Worm (Caenorhabditis elegans) whole organism, mixed stage, embryonic: ENCODE results near the gene srh-265.

Source experiments
- M03D4.4 ChIP-seq: sonication (generic microtip); optimal IDR thresholded peaks from 2 replicates; lab custom pipeline; 2017; ENCODE audit warnings: mild to moderate bottlenecking, missing genetic modification characterization, missing compliant biosample characterization
- bed-3 ChIP-seq: fragments of 200-800 bp; sonication (Bioruptor generic); optimal IDR thresholded peaks from 3 replicates; lab custom pipeline; 2018; ENCODE audit warnings: mild to moderate bottlenecking, missing genetic modification characterization, moderate library complexity, missing compliant biosample characterization
- blmp-1 ChIP-seq: fragments of 150-350 bp; optimal IDR thresholded peaks from 2 replicates; lab custom pipeline; 2014; ENCODE audit warnings: missing biosample characterization, missing genetic modification characterization
- ceh-83 ChIP-seq: fragments of 200-800 bp; sonication (Bioruptor generic); optimal IDR thresholded peaks from 2 replicates; lab custom pipeline; 2018; ENCODE audit warnings: mild to moderate bottlenecking, missing genetic modification characterization, missing compliant biosample characterization
- ces-1 ChIP-seq: fragments of 150-350 bp; optimal IDR thresholded peaks from 2 replicates; lab custom pipeline; 2014; ENCODE audit warnings: missing biosample characterization, missing genetic modification reagents, missing genetic modification characterization
- cnd-1 ChIP-seq: fragments of 200-800 bp; sonication (Bioruptor generic); optimal IDR thresholded peaks from 2 replicates; lab custom pipeline; 2018; ENCODE audit warnings: mild to moderate bottlenecking, missing genetic modification characterization, missing compliant biosample characterization
- drap-1 ChIP-seq: fragments of 200-800 bp; sonication (Bioruptor generic); optimal IDR thresholded peaks from 3 replicates; lab custom pipeline; 2018; ENCODE audit warnings: mild to moderate bottlenecking, missing genetic modification characterization, missing compliant biosample characterization
- elt-1 ChIP-seq: sonication (generic microtip); optimal IDR thresholded peaks from 2 replicates; lab custom pipeline; 2017; ENCODE audit warnings: missing genetic modification characterization, mild to moderate bottlenecking, missing compliant biosample characterization, antibody characterized with exemption, moderate library complexity, borderline replicate concordance; ENCODE audit not compliant: insufficient read depth
- elt-3 ChIP-seq: fragments of 150-350 bp; optimal IDR thresholded peaks from 2 replicates; lab custom pipeline; 2014; ENCODE audit warnings: missing biosample characterization, missing genetic modification characterization
- flh-1 ChIP-seq: fragments of 200-800 bp; sonication (Bioruptor generic); optimal IDR thresholded peaks from 2 replicates; lab custom pipeline; 2018; ENCODE audit warnings: mild to moderate bottlenecking, missing genetic modification characterization, moderate library complexity, missing compliant biosample characterization
- ham-2 ChIP-seq: fragments of 200-800 bp; sonication (Bioruptor generic); optimal IDR thresholded peaks from 2 replicates; lab custom pipeline; 2018; ENCODE audit warnings: mild to moderate bottlenecking, missing genetic modification characterization, missing compliant biosample characterization
- hlh-1 ChIP-seq: fragments of 150-350 bp; optimal IDR thresholded peaks from 2 replicates; lab custom pipeline; 2014; ENCODE audit warnings: missing biosample characterization, missing genetic modification reagents, missing genetic modification characterization
- lsy-2 ChIP-seq: fragments of 150-350 bp; optimal IDR thresholded peaks from 2 replicates; lab custom pipeline; 2014; ENCODE audit warnings: missing biosample characterization, missing genetic modification characterization
- mab-5 ChIP-seq: fragments of 150-350 bp; optimal IDR thresholded peaks from 2 replicates; lab custom pipeline; 2014; ENCODE audit warnings: missing biosample characterization, missing genetic modification characterization
- mls-2 ChIP-seq: sonication (generic microtip); optimal IDR thresholded peaks from 2 replicates; lab custom pipeline; 2016; ENCODE audit warnings: mild to moderate bottlenecking, missing genetic modification characterization, moderate library complexity, missing compliant biosample characterization
- nhr-12 ChIP-seq: fragments of 150-350 bp; optimal IDR thresholded peaks from 2 replicates; lab custom pipeline; 2014; ENCODE audit warnings: missing biosample characterization, missing genetic modification characterization
- nhr-2 ChIP-seq: fragments of 150-350 bp; optimal IDR thresholded peaks from 2 replicates; lab custom pipeline; 2014; ENCODE audit warnings: missing biosample characterization, missing genetic modification characterization
- nhr-28 ChIP-seq: fragments of 150-350 bp; optimal IDR thresholded peaks from 2 replicates; lab custom pipeline; 2014; ENCODE audit warnings: missing biosample characterization, missing genetic modification characterization
- sem-2 ChIP-seq: fragments of 200-800 bp; sonication (Bioruptor generic); optimal IDR thresholded peaks from 2 replicates; lab custom pipeline; 2018; ENCODE audit warnings: mild to moderate bottlenecking, missing genetic modification characterization, missing compliant biosample characterization
- snpc-4 ChIP-seq: fragments of 150-350 bp; optimal IDR thresholded peaks from 2 replicates; lab custom pipeline; 2014; ENCODE audit warnings: missing biosample characterization, missing genetic modification characterization
- unc-120 ChIP-seq: sonication (generic microtip); optimal IDR thresholded peaks from 2 replicates; lab custom pipeline; 2017; ENCODE audit warnings: missing genetic modification characterization, missing compliant biosample characterization; ENCODE audit not compliant: poor library complexity, severe bottlenecking
- unc-39 ChIP-seq: fragments of 150-350 bp; optimal IDR thresholded peaks from 2 replicates; lab custom pipeline; 2014; ENCODE audit warnings: missing biosample characterization, missing genetic modification characterization
- unc-62 ChIP-seq: fragments of 150-350 bp; optimal IDR thresholded peaks from 2 replicates; lab custom pipeline; 2014; ENCODE audit warnings: missing biosample characterization, missing genetic modification reagents, missing genetic modification characterization
- ztf-11 ChIP-seq: fragments of 150-350 bp; optimal IDR thresholded peaks from 2 replicates; lab custom pipeline; 2014; ENCODE audit warnings: missing biosample characterization, missing genetic modification characterization

Gene srh-265

ce11 chrV:15423601-15424000 lies 7.5 kb downstream of the srh-265 start, which contains the start of gene fbxa-104:
fbxa-104 (minus strand) TSS chrV:15423683.
- no peak for TF ChIP-seq nhr-2 (tag; lab: Kevin White, UChicago)
- TF ChIP-seq mls-2 (tag; lab: Kevin White, UChicago), result no peak
- TF ChIP-seq M03D4.4 (tag; lab: Kevin White, UChicago), result no peak
- no peak for TF ChIP-seq snpc-4 (tag; lab: Kevin White, UChicago)
- TF ChIP-seq elt-1 (tag; lab: Kevin White, UChicago), result no peak
- no peak for TF ChIP-seq elt-3 (tag; lab: Kevin White, UChicago)
- no peak for TF ChIP-seq unc-62 (GFP tag; lab: Kevin White, UChicago)
- no peak for TF ChIP-seq ces-1
- no peak for TF ChIP-seq lsy-2
- no peak for TF ChIP-seq ham-2 (GFP tag; lab: Kevin White, UChicago)
- no peak for TF ChIP-seq cnd-1 (tag; lab: Kevin White, UChicago)
- TF ChIP-seq unc-39, result no peak
- no peak for TF ChIP-seq flh-1
- TF ChIP-seq blmp-1 (tag; lab: Kevin White, UChicago), result no peak
- TF ChIP-seq nhr-28, result no peak

- TF ChIP-seq ztf-11 (tag; lab: Kevin White, UChicago) (no peak), ham-2 (GFP tag; lab: Kevin White, UChicago) (no peak), ceh-83 (GFP tag; lab: Kevin White, UChicago) (no peak)
- TF ChIP-seq, all 35 proteins: peak for 0
Measured at ce11 chrV:15425368-15426091, 9.5 kb downstream of the srh-265 start, which contains the start of gene Y36E3A.2. Y36E3A.2 (plus strand) TSS chrV:15426041.

- TF ChIP-seq flh-1 (no peak), sem-2 (GFP tag; lab: Kevin White, UChicago) (no peak), blmp-1 (tag; lab: Kevin White, UChicago) (no peak), unc-120 (tag; lab: Kevin White, UChicago) (no peak)
Measured at ce11 chrV:15426944-15427343, 10.9 kb downstream of the srh-265 start, which contains the start of gene fbxa-209. fbxa-209 (minus strand) TSS chrV:15427044.

ce11 chrV:15431322-15432052 lies 15.4 kb downstream of the srh-265 start:
- TF ChIP-seq drap-1 (GFP tag; lab: Kevin White, UChicago), result no peak
- TF ChIP-seq unc-62 (GFP tag; lab: Kevin White, UChicago), result no peak
- TF ChIP-seq unc-120 (tag; lab: Kevin White, UChicago), result no peak
- no peak for TF ChIP-seq nhr-2 (tag; lab: Kevin White, UChicago)
- TF ChIP-seq hlh-1 (tag; lab: Kevin White, UChicago), result no peak
- TF ChIP-seq, all 35 proteins: peak for 0

ce11 chrV:15432457-15432856 lies 16.4 kb downstream of the srh-265 start, which contains the start of gene T26H5.8:
T26H5.8 (minus strand) TSS chrV:15432726.
- TF ChIP-seq M03D4.4 (tag; lab: Kevin White, UChicago) (no peak), ceh-83 (GFP tag; lab: Kevin White, UChicago) (no peak), elt-3 (tag; lab: Kevin White, UChicago) (no peak), flh-1 (no peak), elt-1 (tag; lab: Kevin White, UChicago) (no peak), nhr-12 (tag; lab: Kevin White, UChicago) (no peak), hlh-1 (tag; lab: Kevin White, UChicago) (no peak), unc-120 (tag; lab: Kevin White, UChicago) (no peak), mls-2 (tag; lab: Kevin White, UChicago) (no peak), bed-3 (GFP tag; lab: Kevin White, UChicago) (no peak), unc-62 (GFP tag; lab: Kevin White, UChicago) (no peak), ces-1 (no peak), lsy-2 (no peak)

- TF ChIP-seq blmp-1 (tag; lab: Kevin White, UChicago), result no peak
- TF ChIP-seq mab-5 (tag; lab: Kevin White, UChicago), result no peak
- no peak for TF ChIP-seq ces-1
- TF ChIP-seq snpc-4 (tag; lab: Kevin White, UChicago), result no peak
- TF ChIP-seq cnd-1 (tag; lab: Kevin White, UChicago), result no peak
- no peak for TF ChIP-seq ceh-83 (GFP tag; lab: Kevin White, UChicago)
- TF ChIP-seq, all 35 proteins: peak for 0
Measured at ce11 chrV:15434647-15435046, 18.6 kb downstream of the srh-265 start.
